Worm (Caenorhabditis elegans) whole organism, young adult: ENCODE results near the gene K09C6.3.

Experiments
- hmg-1.2 ChIP-seq: fragments of 200-800 bp; sonication (Bioruptor generic); IDR thresholded peaks from 2 replicates; pipeline ENCODE4 v1.3.6; 2022; ENCODE audit warnings: missing genetic modification reagents, missing genetic modification characterization, missing compliant biosample characterization
- lin-54 ChIP-seq: fragments of 200-800 bp; sonication (Bioruptor generic); optimal IDR thresholded peaks from 2 replicates; lab custom pipeline; 2018; ENCODE audit warnings: mild to moderate bottlenecking, missing genetic modification characterization, missing compliant biosample characterization
- snpc-4 ChIP-seq, 5 experiments: fragments of 150-350 bp in 1 of 5; sonication (generic microtip) in 4 of 5; optimal IDR thresholded peaks; 2 replicates each; lab custom pipeline; 2014 to 2018; ENCODE audit warnings: missing genetic modification characterization in 5 of 5, missing biosample characterization in 3 of 5, antibody characterized with exemption in 2 of 5, mild to moderate bottlenecking in 2 of 5, missing compliant biosample characterization in 2 of 5, missing genotype in 2 of 5, moderate library complexity in 2 of 5, missing genetic modification reagents in 1 of 5
- tbp1 ChIP-seq: fragments of 200-800 bp; sonication (Bioruptor generic); optimal IDR thresholded peaks from 2 replicates; lab custom pipeline; 2018; ENCODE audit warnings: mild to moderate bottlenecking, missing genetic modification characterization, missing compliant biosample characterization

DNA sequence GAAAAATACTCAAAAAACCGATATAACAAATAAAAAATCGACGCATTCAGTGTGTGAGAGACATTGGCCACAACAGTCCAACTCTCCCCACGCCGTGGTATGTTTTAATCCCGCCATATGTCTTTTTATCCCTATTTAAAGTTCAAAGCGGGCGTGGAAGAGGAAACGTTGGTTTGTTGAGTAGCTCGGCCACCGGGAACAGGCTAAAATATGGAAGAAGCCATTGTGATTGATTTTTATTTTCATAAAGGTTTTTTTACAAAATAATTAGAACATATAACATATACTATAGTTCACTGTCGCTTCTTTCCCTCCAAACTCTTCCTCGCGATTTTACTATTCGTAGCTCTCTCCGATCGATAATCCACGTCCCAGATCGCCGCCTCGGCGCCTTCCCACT is 46.8 kb downstream of the K09C6.3 start, which contains the start of gene nas-32:
- TF ChIP-seq tbp1 (GFP tag; lab: Kevin White, UChicago) (no peak), hmg-1.2 (GFP tag; lab: Robert Waterston, UW) (no peak), snpc-4 (GFP tag; optimal IDR thresholded peaks at IDR 0.05; lab: Kevin White, UChicago) (no peak), snpc-4 (tag; optimal IDR thresholded peaks at IDR 0.05; lab: Kevin White, UChicago) (no peak), lin-54 (GFP tag; lab: Kevin White, UChicago) (no peak)
